Worm (Caenorhabditis elegans) whole organism, L1 larva: Measurements from ENCODE around the gene ceh-39.

Source experiments
- C04F5.9 ChIP-seq: sonication (generic microtip); optimal IDR thresholded peaks from 2 replicates; lab custom pipeline; 2016; ENCODE audit warnings: missing genetic modification characterization, missing compliant biosample characterization
- C16A3.4 ChIP-seq: fragments of 150-350 bp; optimal IDR thresholded peaks from 2 replicates; lab custom pipeline; 2014; ENCODE audit warnings: missing biosample characterization, missing genetic modification characterization
- C34B4.2 ChIP-seq: sonication (generic microtip); optimal IDR thresholded peaks from 2 replicates; lab custom pipeline; 2017; ENCODE audit warnings: mild to moderate bottlenecking, missing genetic modification characterization, missing compliant biosample characterization
- Y116A8C.19 ChIP-seq: sonication (generic microtip); optimal IDR thresholded peaks from 2 replicates; lab custom pipeline; 2016; ENCODE audit warnings: missing compliant biosample characterization, missing genetic modification characterization, borderline replicate concordance
- aha-1 ChIP-seq: fragments of 150-350 bp; optimal IDR thresholded peaks from 2 replicates; lab custom pipeline; 2014; ENCODE audit warnings: missing biosample characterization, missing genetic modification characterization
- alr-1 ChIP-seq: fragments of 200-800 bp; sonication (Bioruptor generic); optimal IDR thresholded peaks from 2 replicates; lab custom pipeline; 2018; ENCODE audit warnings: borderline replicate concordance, mild to moderate bottlenecking, missing genetic modification characterization, missing compliant biosample characterization
- aly-2 ChIP-seq: fragments of 150-350 bp; optimal IDR thresholded peaks from 2 replicates; lab custom pipeline; 2014; ENCODE audit warnings: missing biosample characterization, missing genetic modification characterization
- ama-1 ChIP-seq: fragments of 150-350 bp; optimal IDR thresholded peaks from 2 replicates; lab custom pipeline; 2014
- blmp-1 ChIP-seq: fragments of 150-350 bp; optimal IDR thresholded peaks from 2 replicates; lab custom pipeline; 2014; ENCODE audit warnings: missing biosample characterization, missing genetic modification characterization
- ceh-63 ChIP-seq: fragments of 200-800 bp; sonication (Bioruptor generic); optimal IDR thresholded peaks from 2 replicates; lab custom pipeline; 2018; ENCODE audit warnings: mild to moderate bottlenecking, missing genetic modification characterization, missing compliant biosample characterization
- ceh-82 ChIP-seq, 3 experiments: fragments of 150-350 bp in 1 of 3; sonication (generic microtip) in 2 of 3; optimal IDR thresholded peaks; 2 replicates each; lab custom pipeline; 2014 to 2017; ENCODE audit warnings: missing biosample characterization in 3 of 3, missing genetic modification characterization in 3 of 3
- ces-1 ChIP-seq: fragments of 150-350 bp; optimal IDR thresholded peaks from 2 replicates; lab custom pipeline; 2014; ENCODE audit warnings: missing biosample characterization, missing genetic modification reagents, missing genetic modification characterization
- dpl-1 ChIP-seq, 3 experiments: fragments of 150-350 bp in 2 of 3; sonication (generic microtip) in 1 of 3; optimal IDR thresholded peaks; 2 replicates each; lab custom pipeline; 2014 to 2017; ENCODE audit warnings: missing biosample characterization in 3 of 3, missing genetic modification characterization in 3 of 3, missing genetic modification reagents in 3 of 3
- dsc-1 ChIP-seq: sonication (generic microtip); optimal IDR thresholded peaks from 2 replicates; lab custom pipeline; 2016; ENCODE audit warnings: mild to moderate bottlenecking, missing genetic modification characterization, missing compliant biosample characterization
- efl-3 ChIP-seq: fragments of 200-800 bp; sonication (Bioruptor generic); optimal IDR thresholded peaks from 2 replicates; lab custom pipeline; 2018; ENCODE audit warnings: mild to moderate bottlenecking, missing genetic modification characterization, missing compliant biosample characterization
- egl-27 ChIP-seq, 2 experiments: fragments of 150-350 bp in 1 of 2; sonication (generic microtip); optimal IDR thresholded peaks; 3 replicates each; lab custom pipeline; 2017 to 2018; ENCODE audit warnings: missing biosample characterization in 2 of 2, missing genetic modification characterization in 2 of 2, missing genetic modification reagents in 2 of 2
- elt-2 ChIP-seq: sonication (generic microtip); optimal IDR thresholded peaks from 2 replicates; lab custom pipeline; 2016; ENCODE audit warnings: missing genetic modification characterization, mild to moderate bottlenecking, inconsistent platforms, missing compliant biosample characterization, missing genetic modification reagents
- elt-3 ChIP-seq, 6 experiments: fragments of 150-350 bp in 1 of 6; sonication (generic microtip); optimal IDR thresholded peaks; 2 replicates each; lab custom pipeline; 2017 to 2018; ENCODE audit warnings: missing biosample characterization in 6 of 6, missing genetic modification characterization in 6 of 6, inconsistent platforms in 1 of 6
- fkh-4 ChIP-seq: sonication (generic microtip); optimal IDR thresholded peaks from 2 replicates; lab custom pipeline; 2016; ENCODE audit warnings: missing compliant biosample characterization, missing genetic modification characterization, borderline replicate concordance
- fkh-8 ChIP-seq: sonication (generic microtip); optimal IDR thresholded peaks from 2 replicates; lab custom pipeline; 2016; ENCODE audit warnings: mild to moderate bottlenecking, missing genetic modification characterization, missing compliant biosample characterization
- fos-1 ChIP-seq: fragments of 150-350 bp; optimal IDR thresholded peaks from 2 replicates; lab custom pipeline; 2014; ENCODE audit warnings: missing biosample characterization, missing genetic modification characterization
- grh-1 ChIP-seq: fragments of 200-800 bp; sonication (Bioruptor generic); IDR thresholded peaks from 2 replicates; pipeline ENCODE4 v1.3.6; 2022; ENCODE audit warnings: missing genetic modification reagents, missing genetic modification characterization, missing compliant biosample characterization
- irx-1 ChIP-seq: sonication (generic microtip); optimal IDR thresholded peaks from 2 replicates; lab custom pipeline; 2016; ENCODE audit warnings: missing genetic modification characterization, missing compliant biosample characterization
- lin-13 ChIP-seq: fragments of 150-350 bp; optimal IDR thresholded peaks from 2 replicates; lab custom pipeline; 2014; ENCODE audit warnings: missing biosample characterization, missing genetic modification reagents, missing genetic modification characterization
- lin-14 ChIP-seq: fragments of 200-800 bp; sonication (Bioruptor generic); optimal IDR thresholded peaks from 2 replicates; lab custom pipeline; 2018; ENCODE audit warnings: mild to moderate bottlenecking, missing genetic modification characterization, moderate library complexity, missing compliant biosample characterization
- lin-15B ChIP-seq: fragments of 150-350 bp; sonication (generic microtip); optimal IDR thresholded peaks from 3 replicates; lab custom pipeline; 2014; ENCODE audit warnings: missing biosample characterization, missing genetic modification characterization
- lin-39 ChIP-seq: fragments of 150-350 bp; optimal IDR thresholded peaks from 2 replicates; lab custom pipeline; 2014; ENCODE audit warnings: missing biosample characterization, missing genetic modification reagents, missing genetic modification characterization
- mdl-1 ChIP-seq, 2 experiments: fragments of 150-350 bp; optimal IDR thresholded peaks; 2 replicates each; lab custom pipeline; 2014 to 2017; ENCODE audit warnings: missing biosample characterization in 2 of 2, missing genetic modification characterization in 2 of 2, inconsistent platforms in 1 of 2
- nhr-11 ChIP-seq: fragments of 150-350 bp; optimal IDR thresholded peaks from 2 replicates; lab custom pipeline; 2014; ENCODE audit warnings: missing biosample characterization, missing genetic modification characterization
- nhr-12 ChIP-seq: sonication (generic microtip); optimal IDR thresholded peaks from 2 replicates; lab custom pipeline; 2017; ENCODE audit warnings: missing biosample characterization, missing genetic modification characterization
- nhr-19 ChIP-seq: fragments of 200-800 bp; sonication (Bioruptor generic); conservative IDR thresholded peaks from 2 replicates; pipeline ENCODE4 v1.3.6; 2022; ENCODE audit warnings: missing genetic modification characterization, missing compliant biosample characterization
- nhr-20 ChIP-seq: sonication (generic microtip); optimal IDR thresholded peaks from 2 replicates; lab custom pipeline; 2016; ENCODE audit warnings: mild to moderate bottlenecking, missing genetic modification characterization, missing compliant biosample characterization
- nhr-237 ChIP-seq: fragments of 150-350 bp; optimal IDR thresholded peaks from 2 replicates; lab custom pipeline; 2014; ENCODE audit warnings: missing biosample characterization, missing genetic modification characterization
- nhr-47 ChIP-seq: sonication (generic microtip); optimal IDR thresholded peaks from 2 replicates; lab custom pipeline; 2016; ENCODE audit warnings: mild to moderate bottlenecking, missing genetic modification characterization, moderate library complexity, missing compliant biosample characterization
- nhr-76 ChIP-seq: sonication (generic microtip); optimal IDR thresholded peaks from 2 replicates; lab custom pipeline; 2017; ENCODE audit warnings: missing biosample characterization, missing genetic modification characterization
- nhr-77 ChIP-seq: fragments of 150-350 bp; optimal IDR thresholded peaks from 2 replicates; lab custom pipeline; 2014; ENCODE audit warnings: missing biosample characterization, missing genetic modification characterization
- nhr-84 ChIP-seq: sonication (generic microtip); optimal IDR thresholded peaks from 2 replicates; lab custom pipeline; 2017; ENCODE audit warnings: missing biosample characterization, missing genetic modification characterization
- nhr-90 ChIP-seq: sonication (generic microtip); optimal IDR thresholded peaks from 2 replicates; lab custom pipeline; 2016; ENCODE audit warnings: mild to moderate bottlenecking, missing genetic modification characterization, missing compliant biosample characterization; ENCODE audit not compliant: poor library complexity
- pag-3 ChIP-seq: sonication (generic microtip); optimal IDR thresholded peaks from 2 replicates; lab custom pipeline; 2017; ENCODE audit warnings: missing genetic modification characterization, mild to moderate bottlenecking, missing compliant biosample characterization, antibody characterized with exemption, borderline replicate concordance; ENCODE audit not compliant: insufficient read depth
- pqm-1 ChIP-seq: sonication (generic microtip); optimal IDR thresholded peaks from 3 replicates; lab custom pipeline; 2017; ENCODE audit warnings: missing biosample characterization, missing genetic modification characterization
- rnt-1 ChIP-seq: sonication (generic microtip); optimal IDR thresholded peaks from 2 replicates; lab custom pipeline; 2016; ENCODE audit warnings: mild to moderate bottlenecking, missing genetic modification characterization, moderate library complexity, missing compliant biosample characterization
- skn-1 ChIP-seq: fragments of 150-350 bp; optimal IDR thresholded peaks from 2 replicates; lab custom pipeline; 2014; ENCODE audit warnings: missing biosample characterization, missing genetic modification characterization
- snpc-4 ChIP-seq: fragments of 150-350 bp; optimal IDR thresholded peaks from 2 replicates; lab custom pipeline; 2014; ENCODE audit warnings: missing biosample characterization, missing genetic modification characterization
- sptf-1 ChIP-seq: fragments of 150-350 bp; optimal IDR thresholded peaks from 2 replicates; lab custom pipeline; 2014; ENCODE audit warnings: missing biosample characterization, missing genetic modification characterization
- sup-37 ChIP-seq: fragments of 200-800 bp; sonication (Bioruptor generic); optimal IDR thresholded peaks from 2 replicates; lab custom pipeline; 2018; ENCODE audit warnings: mild to moderate bottlenecking, missing genetic modification characterization, missing compliant biosample characterization
- swsn-7 ChIP-seq: sonication (generic microtip); optimal IDR thresholded peaks from 2 replicates; lab custom pipeline; 2016; ENCODE audit warnings: missing genetic modification characterization, missing compliant biosample characterization
- tbx-2 ChIP-seq: sonication (generic microtip); optimal IDR thresholded peaks from 2 replicates; lab custom pipeline; 2016; ENCODE audit warnings: missing genetic modification characterization, missing compliant biosample characterization
- unc-130 ChIP-seq: fragments of 150-350 bp; optimal IDR thresholded peaks from 2 replicates; lab custom pipeline; 2017; ENCODE audit warnings: missing biosample characterization, missing genetic modification characterization, inconsistent platforms
- unc-30 ChIP-seq: sonication (generic microtip); optimal IDR thresholded peaks from 2 replicates; lab custom pipeline; 2017; ENCODE audit warnings: missing biosample characterization, missing genetic modification characterization
- xbp-1 ChIP-seq: sonication (generic microtip); optimal IDR thresholded peaks from 2 replicates; lab custom pipeline; 2016; ENCODE audit warnings: missing genetic modification characterization, missing compliant biosample characterization
- zip-4 ChIP-seq: fragments of 200-800 bp; sonication (Bioruptor generic); optimal IDR thresholded peaks from 2 replicates; lab custom pipeline; 2018; ENCODE audit warnings: mild to moderate bottlenecking, missing genetic modification characterization, moderate library complexity, missing compliant biosample characterization
- ztf-4 ChIP-seq: fragments of 150-350 bp; optimal IDR thresholded peaks from 2 replicates; lab custom pipeline; 2014; ENCODE audit warnings: missing biosample characterization, missing genetic modification characterization

The ceh-39 gene

ce11 chrX:1837703-1838102 lies 18.3 kb downstream of the ceh-39 start (continued):
- TF ChIP-seq blmp-1 (tag; lab: Kevin White, UChicago): no peak
- peak; percentile 57 for TF ChIP-seq dsc-1 (tag; lab: Kevin White, UChicago)
- no peak for TF ChIP-seq efl-3 (GFP tag; lab: Kevin White, UChicago)
- peak; percentile 73 for TF ChIP-seq nhr-47 (tag; lab: Kevin White, UChicago)
- TF ChIP-seq zip-4: no peak
- TF ChIP-seq nhr-237: no peak
- no peak for TF ChIP-seq lin-15B (tag; lab: Kevin White, UChicago)
- TF ChIP-seq lin-14 (GFP tag; lab: Kevin White, UChicago): no peak
- no peak for TF ChIP-seq egl-27 (tag; optimal IDR thresholded peaks at IDR 0.05; lab: Kevin White, UChicago)
- TF ChIP-seq nhr-84: no peak
- peak; percentile 63 for TF ChIP-seq nhr-19
- TF ChIP-seq elt-2: peak; percentile 32
- TF ChIP-seq ces-1 (GFP tag; lab: Kevin White, UChicago): no peak
- TF ChIP-seq xbp-1 (tag; lab: Kevin White, UChicago): peak; percentile 6
- TF ChIP-seq alr-1 (tag; lab: Kevin White, UChicago): no peak
- TF ChIP-seq irx-1 (tag; lab: Kevin White, UChicago): no peak
- TF ChIP-seq lin-13 (GFP tag; lab: Kevin White, UChicago): no peak
- peak in 2 of 3 experiments; percentile 11 to 15 for TF ChIP-seq dpl-1 (GFP tag; optimal IDR thresholded peaks at IDR 0.05; lab: Kevin White, UChicago)
- peak in 2 of 3 experiments; percentile 40 to 56 for TF ChIP-seq ceh-82 (tag; optimal IDR thresholded peaks at IDR 0.05; lab: Kevin White, UChicago)
- peak; percentile 45 for TF ChIP-seq swsn-7 (tag; lab: Kevin White, UChicago)
- TF ChIP-seq nhr-11 (tag; lab: Kevin White, UChicago): no peak
- TF ChIP-seq fkh-8: peak; percentile 55
- peak; percentile 67 for TF ChIP-seq nhr-90 (tag; lab: Kevin White, UChicago)
- no peak for TF ChIP-seq lin-39 (tag; lab: Kevin White, UChicago)
- no peak for TF ChIP-seq fkh-4 (tag; lab: Kevin White, UChicago)
- no peak for TF ChIP-seq Y116A8C.19 (tag; lab: Kevin White, UChicago)
- no peak for TF ChIP-seq pag-3
- no peak for TF ChIP-seq unc-130 (tag; lab: Kevin White, UChicago)
- no peak for TF ChIP-seq nhr-77 (tag; lab: Kevin White, UChicago)
- TF ChIP-seq nhr-20 (tag; lab: Kevin White, UChicago): peak; percentile 40
- TF ChIP-seq nhr-76 (tag; lab: Kevin White, UChicago): no peak
- TF ChIP-seq sup-37: no peak
- TF ChIP-seq mdl-1 (tag; optimal IDR thresholded peaks at IDR 0.05; lab: Kevin White, UChicago): peak in 1 of 2 experiments; percentile 15
- TF ChIP-seq unc-30 (tag; lab: Kevin White, UChicago): no peak
- TF ChIP-seq ceh-63: no peak
- peak; percentile 22 for TF ChIP-seq snpc-4
- TF ChIP-seq skn-1 (tag; lab: Kevin White, UChicago): peak; percentile 73
- TF ChIP-seq sptf-1 (tag; lab: Kevin White, UChicago): no peak
- TF ChIP-seq C34B4.2 (tag; lab: Kevin White, UChicago): no peak
- peak; percentile 35 for TF ChIP-seq C16A3.4 (tag; lab: Kevin White, UChicago)
- peak; percentile 25 for TF ChIP-seq tbx-2 (tag; lab: Kevin White, UChicago)
- peak in 1 of 6 experiments; percentile 22 for TF ChIP-seq elt-3 (tag; optimal IDR thresholded peaks at IDR 0.05; lab: Kevin White, UChicago)
- TF ChIP-seq grh-1: no peak
- TF ChIP-seq rnt-1 (tag; lab: Kevin White, UChicago): peak; percentile 68
- TF ChIP-seq pqm-1 (tag; lab: Kevin White, UChicago): no peak
- TF ChIP-seq aly-2 (tag; lab: Kevin White, UChicago): no peak
- TF ChIP-seq C04F5.9 (tag; lab: Kevin White, UChicago): no peak
- TF ChIP-seq ama-1: no peak
- TF ChIP-seq ztf-4 (tag; lab: Kevin White, UChicago): no peak
- no peak for TF ChIP-seq fos-1 (tag; lab: Kevin White, UChicago)
- no peak for TF ChIP-seq aha-1
- TF ChIP-seq nhr-12 (tag; lab: Kevin White, UChicago): no peak
- TF ChIP-seq, all 84 proteins: peak for 27
